ENCODE assay signal across 6 worm cellular contexts in genomic region chrII:3929446-3929845, ce11.
A peak's percentile ranks its signal among the peaks of the same experiment; 100 is the strongest.
TF ChIP-seq lines count a peak whose summit lies in the region.

No protein-coding gene starts in this region.

TF ChIP-seq in whole organism, L1 larva, 84 proteins besides CTCF, POLR2A, EP300 and RAD21 (continues in another document):
- TF ChIP-seq ceh-63 (GFP tag; optimal IDR thresholded peaks at IDR 0.05; lab: Kevin White, UChicago) = no peak
- peak; percentile 3 for TF ChIP-seq nhr-237 (tag; optimal IDR thresholded peaks at IDR 0.05; lab: Kevin White, UChicago)
- TF ChIP-seq rnt-1 (tag; optimal IDR thresholded peaks at IDR 0.05; lab: Kevin White, UChicago) = no peak
- TF ChIP-seq dpl-1 (GFP tag; optimal IDR thresholded peaks at IDR 0.05; lab: Kevin White, UChicago) = peak in 2 of 3 experiments; percentile 26 to 48
- peak; percentile 58 for TF ChIP-seq nhr-85 (tag; lab: Kevin White, UChicago)
- peak; percentile 10 to 69 for TF ChIP-seq lin-35 (GFP tag; optimal IDR thresholded peaks at IDR 0.05; lab: Kevin White, UChicago)
- peak; percentile 19; the same call in 1 of the 2 replicates for TF ChIP-seq nhr-19 (GFP tag; conservative IDR thresholded peaks at IDR 0.05; lab: Robert Waterston, UW)
- TF ChIP-seq blmp-1 (tag; optimal IDR thresholded peaks at IDR 0.05; lab: Kevin White, UChicago) = peak; percentile 80
- peak; percentile 33 for TF ChIP-seq nhr-77 (tag; optimal IDR thresholded peaks at IDR 0.05; lab: Kevin White, UChicago)
- TF ChIP-seq egl-13 (tag; optimal IDR thresholded peaks at IDR 0.05; lab: Kevin White, UChicago) = no peak
- TF ChIP-seq F16B12.6 (tag; optimal IDR thresholded peaks at IDR 0.05; lab: Kevin White, UChicago) = no peak
- TF ChIP-seq ztf-11 (tag; optimal IDR thresholded peaks at IDR 0.05; lab: Kevin White, UChicago) = no peak
- peak in 1 of 3 experiments; percentile 6 for TF ChIP-seq ceh-82 (tag; optimal IDR thresholded peaks at IDR 0.05; lab: Kevin White, UChicago)
- TF ChIP-seq nhr-90 (tag; optimal IDR thresholded peaks at IDR 0.05; lab: Kevin White, UChicago; ENCODE audit: poor library complexity) = peak; percentile 12
- TF ChIP-seq fkh-4 (tag; optimal IDR thresholded peaks at IDR 0.05; lab: Kevin White, UChicago; ENCODE audit: borderline replicate concordance) = no peak

TF ChIP-seq in whole organism, L2 larva, 48 proteins besides CTCF, POLR2A, EP300 and RAD21 (continues in another document):
- no peak for TF ChIP-seq nhr-10 (tag; optimal IDR thresholded peaks at IDR 0.05; lab: Kevin White, UChicago)
- TF ChIP-seq lsy-2 (tag; optimal IDR thresholded peaks at IDR 0.05; lab: Kevin White, UChicago) = peak in 1 of 2 experiments; percentile 17
- peak; percentile 72 for TF ChIP-seq F13H6.1 (tag; optimal IDR thresholded peaks at IDR 0.05; lab: Kevin White, UChicago)
- no peak for TF ChIP-seq ztf-1 (GFP tag; conservative IDR thresholded peaks at IDR 0.05; lab: Robert Waterston, UW)
- no peak for TF ChIP-seq mdl-1 (tag; optimal IDR thresholded peaks at IDR 0.05; lab: Kevin White, UChicago)
- no peak for TF ChIP-seq ama-1 (optimal IDR thresholded peaks at IDR 0.05; lab: Kevin White, UChicago)
- TF ChIP-seq ceh-16 (tag; optimal IDR thresholded peaks at IDR 0.05; lab: Kevin White, UChicago) = no peak
- TF ChIP-seq elt-1 (tag; optimal IDR thresholded peaks at IDR 0.05; lab: Kevin White, UChicago) = no peak
- TF ChIP-seq sma-9 (GFP tag; optimal IDR thresholded peaks at IDR 0.05; lab: Kevin White, UChicago) = peak; percentile 56
- TF ChIP-seq sma-9 (tag; optimal IDR thresholded peaks at IDR 0.05; lab: Kevin White, UChicago) = no peak
- TF ChIP-seq R02D3.7 (tag; optimal IDR thresholded peaks at IDR 0.05; lab: Kevin White, UChicago) = no peak
- TF ChIP-seq blmp-1 (tag; optimal IDR thresholded peaks at IDR 0.05; lab: Kevin White, UChicago; ENCODE audit: insufficient read depth) = peak; percentile 66
- no peak for TF ChIP-seq nhr-21 (tag; optimal IDR thresholded peaks at IDR 0.05; lab: Kevin White, UChicago)
- peak; percentile 35 for TF ChIP-seq C34F6.9 (tag; optimal IDR thresholded peaks at IDR 0.05; lab: Kevin White, UChicago)
- peak; percentile 43 for TF ChIP-seq unc-55 (GFP tag; optimal IDR thresholded peaks at IDR 0.05; lab: Kevin White, UChicago)
- no peak for TF ChIP-seq mbf-1 (tag; optimal IDR thresholded peaks at IDR 0.05; lab: Kevin White, UChicago)

TF ChIP-seq in whole organism, L3 larva, 47 proteins besides CTCF, POLR2A, EP300 and RAD21:
- no peak for TF ChIP-seq tbx-2 (tag; optimal IDR thresholded peaks at IDR 0.05; lab: Kevin White, UChicago)
- no peak for TF ChIP-seq sea-2 (GFP tag; optimal IDR thresholded peaks at IDR 0.05; lab: Kevin White, UChicago)
- no peak for TF ChIP-seq lin-39 (tag; optimal IDR thresholded peaks at IDR 0.05; lab: Kevin White, UChicago)
- TF ChIP-seq snpc-4 (tag; optimal IDR thresholded peaks at IDR 0.05; lab: Kevin White, UChicago) = no peak
- TF ChIP-seq fkh-2 (tag; optimal IDR thresholded peaks at IDR 0.05; lab: Kevin White, UChicago) = no peak
- peak; percentile 33 for TF ChIP-seq nhr-23 (tag; optimal IDR thresholded peaks at IDR 0.05; lab: Kevin White, UChicago)
- no peak for TF ChIP-seq pqm-1 (tag; optimal IDR thresholded peaks at IDR 0.05; lab: Kevin White, UChicago)
- no peak for TF ChIP-seq R02D3.7 (tag; optimal IDR thresholded peaks at IDR 0.05; lab: Kevin White, UChicago)
- peak; percentile 85 for TF ChIP-seq nfya-1 (tag; optimal IDR thresholded peaks at IDR 0.05; lab: Kevin White, UChicago; ENCODE audit: insufficient read depth)
- TF ChIP-seq zag-1 (tag; optimal IDR thresholded peaks at IDR 0.05; lab: Kevin White, UChicago) = no peak
- TF ChIP-seq pha-4 (tag; optimal IDR thresholded peaks at IDR 0.05; lab: Kevin White, UChicago) = peak; percentile 92
- TF ChIP-seq nhr-11 (tag; optimal IDR thresholded peaks at IDR 0.05; lab: Kevin White, UChicago) = no peak
- TF ChIP-seq ceh-82 (tag; optimal IDR thresholded peaks at IDR 0.05; lab: Kevin White, UChicago) = no peak

TF ChIP-seq in whole organism, L4 larva, 104 proteins besides CTCF, POLR2A, EP300 and RAD21 (continues in another document):
- no peak for TF ChIP-seq lin-1 (GFP tag; IDR thresholded peaks at IDR 0.05; lab: Robert Waterston, UW)
- peak; percentile 23 for TF ChIP-seq hlh-11 (tag; optimal IDR thresholded peaks at IDR 0.05; lab: Kevin White, UChicago)
- no peak for TF ChIP-seq nhr-10 (tag; optimal IDR thresholded peaks at IDR 0.05; lab: Kevin White, UChicago)
- no peak for TF ChIP-seq lim-7 (GFP tag; IDR thresholded peaks at IDR 0.05; lab: Robert Waterston, UW)
- TF ChIP-seq dve-1 (tag; optimal IDR thresholded peaks at IDR 0.05; lab: Kevin White, UChicago; ENCODE audit: insufficient read depth) = peak; percentile 25
- TF ChIP-seq lsy-2 (tag; optimal IDR thresholded peaks at IDR 0.05; lab: Kevin White, UChicago) = peak in 1 of 2 experiments; percentile 32
- TF ChIP-seq dmd-8 (GFP tag; IDR thresholded peaks at IDR 0.05; lab: Robert Waterston, UW) = no peak
- no peak for TF ChIP-seq zip-11 (GFP tag; IDR thresholded peaks at IDR 0.05; lab: Robert Waterston, UW)
- peak; percentile 11 for TF ChIP-seq nhr-11 (tag; optimal IDR thresholded peaks at IDR 0.05; lab: Kevin White, UChicago)
- TF ChIP-seq zfp-3 (GFP tag; conservative IDR thresholded peaks at IDR 0.05; lab: Robert Waterston, UW) = no peak
- TF ChIP-seq dmd-6 (GFP tag; IDR thresholded peaks at IDR 0.05; lab: Robert Waterston, UW) = peak; percentile 10; the same call in 1 of the 2 replicates
- peak; percentile 38 for TF ChIP-seq hlh-30 (tag; optimal IDR thresholded peaks at IDR 0.05; lab: Kevin White, UChicago; ENCODE audit: insufficient read depth)
- peak; percentile 3 for TF ChIP-seq mes-2 (tag; optimal IDR thresholded peaks at IDR 0.05; lab: Kevin White, UChicago; ENCODE audit: poor library complexity, severe bottlenecking)
- TF ChIP-seq unc-62 (GFP tag; optimal IDR thresholded peaks at IDR 0.05 in 1 of 2; lab: Kevin White, UChicago) = peak in 1 of 2 experiments; percentile 94
- no peak for TF ChIP-seq unc-62 (tag; optimal IDR thresholded peaks at IDR 0.05; lab: Kevin White, UChicago)
- peak; percentile 2 for TF ChIP-seq nhr-77 (tag; optimal IDR thresholded peaks at IDR 0.05; lab: Kevin White, UChicago)
- peak; percentile 39 for TF ChIP-seq mep-1 (tag; optimal IDR thresholded peaks at IDR 0.05; lab: Kevin White, UChicago)

TF ChIP-seq in whole organism, late embryonic, 69 proteins besides CTCF, POLR2A, EP300 and RAD21:
- TF ChIP-seq fkh-10 (GFP tag; optimal IDR thresholded peaks at IDR 0.05; lab: Kevin White, UChicago) (no peak), dmd-4 (tag; optimal IDR thresholded peaks at IDR 0.05; lab: Kevin White, UChicago; ENCODE audit: borderline replicate concordance) (no peak), nfya-1 (tag; optimal IDR thresholded peaks at IDR 0.05; lab: Kevin White, UChicago) (peak; percentile 9)
TF ChIP-seq in whole organism, late embryonic: peak in this region for 1.

TF ChIP-seq in whole organism, young adult, 124 proteins besides CTCF, POLR2A, EP300 and RAD21:
- peak; percentile 4 for TF ChIP-seq nhr-80 (tag; optimal IDR thresholded peaks at IDR 0.05; lab: Kevin White, UChicago)
- TF ChIP-seq ztf-3 (GFP tag; optimal IDR thresholded peaks at IDR 0.05; lab: Kevin White, UChicago) = no peak
- no peak for TF ChIP-seq D2030.7 (GFP tag; IDR thresholded peaks at IDR 0.05; lab: Robert Waterston, UW)
- TF ChIP-seq F55B11.4 (tag; optimal IDR thresholded peaks at IDR 0.05; lab: Kevin White, UChicago; ENCODE audit: borderline replicate concordance, insufficient read depth) = no peak
- TF ChIP-seq F33H1.4 (GFP tag; IDR thresholded peaks at IDR 0.05; lab: Robert Waterston, UW) = no peak
- no peak for TF ChIP-seq lin-35 (GFP tag; optimal IDR thresholded peaks at IDR 0.05; lab: Kevin White, UChicago)
- peak; percentile 1 for TF ChIP-seq ceh-27 (GFP tag; optimal IDR thresholded peaks at IDR 0.05; lab: Kevin White, UChicago)
- no peak for TF ChIP-seq atf-7 (tag; optimal IDR thresholded peaks at IDR 0.05; lab: Kevin White, UChicago)
- TF ChIP-seq zim-3 (tag; optimal IDR thresholded peaks at IDR 0.05; lab: Kevin White, UChicago) = no peak
